Fruit fly (Drosophila melanogaster): ENCODE data around the gene CG43074.

CG43074 gene

DNA sequence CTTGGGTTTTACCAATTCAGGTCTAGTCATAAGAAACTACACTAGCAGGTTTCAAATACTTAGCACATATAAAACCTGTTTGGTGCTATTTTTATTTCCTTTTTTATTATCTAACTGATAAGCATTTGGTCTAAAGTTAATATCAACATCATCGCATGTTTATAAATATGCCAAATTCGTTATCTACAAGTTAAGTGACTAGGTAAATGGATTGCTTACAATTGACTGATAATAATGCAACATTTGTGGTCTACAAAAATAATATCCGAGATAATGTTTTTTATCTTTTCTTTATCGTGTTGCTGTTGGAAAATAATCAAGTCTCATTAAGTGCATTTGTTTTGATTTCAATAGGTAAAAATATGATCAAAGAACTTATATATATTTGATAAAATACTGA is 14.7 kb downstream of the CG43074 start:
- no peak for TF ChIP-seq lola (GFP tag; optimal IDR thresholded peaks at IDR 0.05)

DNA sequence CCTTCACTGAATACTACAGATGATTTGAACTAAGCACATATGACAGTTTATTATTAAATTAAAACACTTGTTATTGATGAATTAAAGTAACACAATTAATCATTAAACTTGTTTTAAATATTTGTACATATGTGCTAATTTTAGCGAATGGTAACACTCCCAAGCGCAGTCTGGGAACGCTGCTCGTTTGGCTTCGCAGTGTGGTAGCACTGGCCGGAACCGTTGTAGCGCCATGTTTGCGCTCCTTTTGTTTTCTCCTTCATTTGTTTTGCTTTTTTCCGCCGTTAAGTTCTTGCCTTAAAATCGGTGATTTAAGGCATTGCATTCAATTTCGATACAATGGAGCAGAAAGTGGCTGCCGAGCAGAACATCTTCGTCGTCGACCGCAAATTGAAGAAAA is 18.3 kb downstream of the CG43074 start, which contains the start of gene CycJ:
Gene CycJ, plus strand, starts transcription at position 229 of the 400 bp plus-strand sequence.
- TF ChIP-seq Hnf4 (GFP tag; optimal IDR thresholded peaks at IDR 0.05) (no peak), Mio (GFP tag; optimal IDR thresholded peaks at IDR 0.05) (no peak), sv (GFP tag; optimal IDR thresholded peaks at IDR 0.05) (no peak), dl (GFP tag; optimal IDR thresholded peaks at IDR 0.05; ENCODE audit: insufficient read depth in 1 of 2, partially characterized antibody in 2 of 2) (no peak), Dfd (GFP tag; optimal IDR thresholded peaks at IDR 0.05) (no peak), Sp1 (GFP tag; optimal IDR thresholded peaks at IDR 0.05) (no peak), Rel (GFP tag; optimal IDR thresholded peaks at IDR 0.05) (no peak), Rel (tag; optimal IDR thresholded peaks at IDR 0.05) (no peak), Hr78 (GFP tag; optimal IDR thresholded peaks at IDR 0.05) (no peak), dmrt93B (GFP tag; optimal IDR thresholded peaks at IDR 0.05) (no peak), ey (GFP tag; optimal IDR thresholded peaks at IDR 0.05) (no peak), CG9705 (GFP tag; optimal IDR thresholded peaks at IDR 0.05) (no peak), Myc (optimal IDR thresholded peaks at IDR 0.05) (no peak), h (GFP tag; optimal IDR thresholded peaks at IDR 0.05) (no peak), CrebA (GFP tag; optimal IDR thresholded peaks at IDR 0.05; ENCODE audit: borderline replicate concordance) (no peak), usp (GFP tag; optimal IDR thresholded peaks at IDR 0.05) (no peak), lola (GFP tag; optimal IDR thresholded peaks at IDR 0.05) (no peak), br (GFP tag; optimal IDR thresholded peaks at IDR 0.05) (no peak), psq (GFP tag; optimal IDR thresholded peaks at IDR 0.05) (no peak), jim (GFP tag; optimal IDR thresholded peaks at IDR 0.05) (no peak)

DNA sequence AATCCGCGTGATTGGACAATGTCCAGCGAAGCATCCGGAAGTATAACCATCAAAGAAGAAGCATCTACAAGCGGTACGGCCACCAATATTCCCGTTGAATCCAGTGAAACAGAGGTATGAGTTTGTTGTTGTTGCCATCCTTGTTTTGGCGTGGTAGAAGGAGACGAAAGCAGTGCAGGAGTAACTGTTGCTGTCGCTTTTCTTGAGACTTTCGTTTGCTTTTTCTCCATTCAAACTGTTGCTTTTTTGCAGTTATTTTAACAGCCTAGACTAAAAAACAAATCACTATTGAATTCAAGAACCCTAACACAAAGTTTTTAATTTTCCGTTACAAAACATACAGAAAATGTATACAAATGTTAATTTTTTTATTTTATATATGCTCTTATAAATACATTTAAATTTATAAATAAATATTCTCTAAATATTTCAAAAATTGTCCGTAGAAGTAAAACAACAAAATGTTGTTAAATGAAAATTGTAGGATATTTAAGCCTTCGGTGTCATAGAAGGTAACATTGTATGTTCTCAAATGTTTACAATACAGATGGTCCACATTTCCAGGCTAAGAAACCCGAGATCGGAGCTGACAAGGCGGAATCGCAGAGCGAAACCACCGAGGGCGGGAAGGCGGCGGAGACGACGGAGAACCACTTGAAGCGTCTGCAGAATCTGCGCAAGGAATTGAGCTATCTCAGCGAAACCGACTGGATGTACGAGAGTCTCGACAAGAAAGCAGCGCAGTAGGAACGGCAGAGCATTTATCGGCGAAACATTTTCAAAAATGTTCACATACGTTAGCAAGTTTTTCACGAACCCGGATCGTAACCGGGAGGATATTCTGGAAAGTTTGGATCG is 22.7 kb downstream of the CG43074 start:
- TF ChIP-seq rgr (GFP tag; optimal IDR thresholded peaks at IDR 0.05) (no peak), h (GFP tag; optimal IDR thresholded peaks at IDR 0.05) (no peak)

DNA sequence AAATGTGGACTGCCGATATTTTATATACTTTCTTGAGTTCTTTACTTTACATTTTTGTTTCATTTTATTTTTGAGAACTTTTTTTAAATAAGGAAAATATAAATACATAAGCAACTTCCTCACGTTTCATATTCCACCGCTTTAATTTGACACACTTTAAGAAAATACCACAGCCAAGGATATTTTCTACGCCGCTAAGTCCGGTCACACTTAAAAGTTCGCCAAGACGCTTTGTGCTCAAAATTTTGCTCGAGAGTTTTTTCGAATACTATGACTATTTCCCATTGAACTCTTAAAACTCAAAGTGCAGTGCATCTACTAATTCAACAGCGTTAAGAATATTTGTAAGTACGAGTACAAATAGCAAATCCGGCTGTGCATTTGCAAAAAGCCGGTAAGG is 23.3 kb downstream of the CG43074 start, which contains the start of the genes CG46463 and armi:
Gene CG46463, plus strand, starts transcription at position 197 of the 400 bp plus-strand sequence.
Gene armi, plus strand, starts transcription at position 199 of the 400 bp plus-strand sequence.
- TF ChIP-seq sv (GFP tag; optimal IDR thresholded peaks at IDR 0.05) (no peak), OdsH (GFP tag; optimal IDR thresholded peaks at IDR 0.05) (no peak), dl (GFP tag; optimal IDR thresholded peaks at IDR 0.05; ENCODE audit: insufficient read depth in 1 of 2, partially characterized antibody in 2 of 2) (no peak)

DNA sequence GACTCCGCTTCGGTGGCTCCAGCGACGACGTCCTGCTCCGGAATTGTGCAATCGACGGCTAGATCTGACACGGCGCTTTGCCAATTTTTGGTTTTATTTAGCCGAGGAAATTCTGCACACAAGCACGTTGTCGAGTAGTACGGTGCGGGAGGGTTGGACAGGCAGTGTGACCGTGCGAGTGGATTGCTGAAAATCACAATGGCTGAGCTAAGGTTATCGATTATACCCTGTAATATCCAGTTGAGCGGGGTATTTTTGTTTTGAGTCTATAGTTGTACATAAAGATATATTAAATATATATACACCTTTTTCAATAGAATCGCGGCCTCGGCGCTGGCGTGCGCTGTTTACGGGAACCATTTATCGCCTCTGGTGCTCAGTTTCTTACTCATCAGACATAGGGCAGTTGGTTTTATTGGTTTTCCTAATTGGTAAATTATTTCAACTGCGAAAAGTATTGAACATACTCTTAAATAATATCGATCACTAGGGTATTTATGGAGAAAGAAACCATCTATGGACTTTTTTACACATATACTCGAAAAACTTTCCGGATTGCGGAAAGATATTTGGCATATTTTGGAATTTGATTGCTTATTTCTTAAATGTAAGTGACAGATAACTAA is 23.9 kb downstream of the CG43074 start, which contains the start of gene eIF5B:
Gene eIF5B, minus strand, starts transcription at position 576 of the 626 bp plus-strand sequence.
- TF ChIP-seq CG9705 (GFP tag; optimal IDR thresholded peaks at IDR 0.05) (peak; percentile 17), dl (GFP tag; optimal IDR thresholded peaks at IDR 0.05; ENCODE audit: insufficient read depth in 1 of 2, partially characterized antibody in 2 of 2) (no peak), dsf (GFP tag; optimal IDR thresholded peaks at IDR 0.05; ENCODE audit: borderline replicate concordance) (no peak), Myc (optimal IDR thresholded peaks at IDR 0.05) (no peak), Dif (GFP tag; optimal IDR thresholded peaks at IDR 0.05; ENCODE audit: partially characterized antibody) (no peak), OdsH (GFP tag; optimal IDR thresholded peaks at IDR 0.05) (peak; percentile 67), pan (optimal IDR thresholded peaks at IDR 0.05) (peak; percentile 71), jim (GFP tag; optimal IDR thresholded peaks at IDR 0.05) (no peak), h (GFP tag; optimal IDR thresholded peaks at IDR 0.05) (peak; percentile 58), Hnf4 (GFP tag; optimal IDR thresholded peaks at IDR 0.05) (no peak), br (GFP tag; optimal IDR thresholded peaks at IDR 0.05) (peak; percentile 62), dmrt93B (GFP tag; optimal IDR thresholded peaks at IDR 0.05) (peak; percentile 67), Sp1 (GFP tag; optimal IDR thresholded peaks at IDR 0.05) (peak; percentile 83), sv (GFP tag; optimal IDR thresholded peaks at IDR 0.05) (peak; percentile 49), Vsx2 (GFP tag; optimal IDR thresholded peaks at IDR 0.05; ENCODE audit: partially characterized antibody) (no peak), foxo (GFP tag; optimal IDR thresholded peaks at IDR 0.05) (peak in 1 of 2 experiments; percentile 80), tai (GFP tag; optimal IDR thresholded peaks at IDR 0.05) (no peak), Mio (GFP tag; optimal IDR thresholded peaks at IDR 0.05) (no peak), brk (GFP tag; optimal IDR thresholded peaks at IDR 0.05) (no peak), rgr (GFP tag; optimal IDR thresholded peaks at IDR 0.05) (peak; percentile 78), sage (GFP tag; optimal IDR thresholded peaks at IDR 0.05) (no peak), psq (GFP tag; optimal IDR thresholded peaks at IDR 0.05) (peak; percentile 73), ey (GFP tag; optimal IDR thresholded peaks at IDR 0.05) (peak; percentile 51), CrebA (GFP tag; optimal IDR thresholded peaks at IDR 0.05; ENCODE audit: borderline replicate concordance) (no peak), GATAd (GFP tag; optimal IDR thresholded peaks at IDR 0.05) (no peak), Dfd (GFP tag; optimal IDR thresholded peaks at IDR 0.05) (no peak), Jra (GFP tag; optimal IDR thresholded peaks at IDR 0.05) (no peak), fru (GFP tag; optimal IDR thresholded peaks at IDR 0.05) (peak; percentile 67), Rel (GFP tag; optimal IDR thresholded peaks at IDR 0.05) (no peak), Rel (tag; optimal IDR thresholded peaks at IDR 0.05) (peak; percentile 65), woc (GFP tag; optimal IDR thresholded peaks at IDR 0.05) (peak; percentile 66), N (GFP tag; optimal IDR thresholded peaks at IDR 0.05) (no peak), Hr78 (GFP tag; optimal IDR thresholded peaks at IDR 0.05) (no peak), Hr83 (GFP tag; optimal IDR thresholded peaks at IDR 0.05; ENCODE audit: poor library complexity, severe bottlenecking) (no peak), usp (GFP tag; optimal IDR thresholded peaks at IDR 0.05) (no peak)

All from whole organism, wandering third instar larva.